Fruit fly (Drosophila melanogaster) whole organism, embryonic: ENCODE results near the gene Pop5.
A peak's percentile ranks its signal among the peaks of the same experiment; 100 is the strongest.

Experiments used
- Ada2b ChIP-seq: fragments of 200-800 bp; sonication (Bioruptor generic); IDR thresholded peaks from 2 replicates; pipeline ENCODE4 v1.3.6; 2022; ENCODE audit warnings: missing biosample characterization, missing genetic modification characterization
- CG10366 ChIP-seq: fragments of 200-800 bp; sonication (Bioruptor generic); IDR thresholded peaks from 2 replicates; pipeline ENCODE4 v1.3.6; 2022; ENCODE audit warnings: missing biosample characterization, missing genetic modification characterization
- CG10431 ChIP-seq: fragments of 200-800 bp; sonication (Bioruptor generic); optimal IDR thresholded peaks from 3 replicates; lab custom pipeline; 2018; ENCODE audit warnings: missing biosample characterization, mild to moderate bottlenecking, missing genetic modification characterization
- CG13296 ChIP-seq: fragments of 200-800 bp; sonication (Bioruptor generic); optimal IDR thresholded peaks from 3 replicates; lab custom pipeline; 2018; ENCODE audit warnings: missing biosample characterization, mild to moderate bottlenecking, missing genetic modification characterization
- CG14860 ChIP-seq: fragments of 200-800 bp; sonication (Bioruptor generic); IDR thresholded peaks from 3 replicates; pipeline ENCODE4 v1.3.6; 2022; ENCODE audit warnings: missing biosample characterization, missing genetic modification characterization; ENCODE audit not compliant: partially characterized antibody
- CG1832 ChIP-seq: fragments of 200-800 bp; sonication (Bioruptor generic); optimal IDR thresholded peaks from 2 replicates; lab custom pipeline; 2017; ENCODE audit warnings: missing biosample characterization, mild to moderate bottlenecking, missing genetic modification characterization, inconsistent platforms
- CG18476 ChIP-seq: fragments of 200-800 bp; sonication (Bioruptor generic); optimal IDR thresholded peaks from 2 replicates; lab custom pipeline; 2016; ENCODE audit warnings: missing biosample characterization, mild to moderate bottlenecking, missing genetic modification characterization
- CG2116 ChIP-seq: fragments of 200-800 bp; sonication (Bioruptor generic); optimal IDR thresholded peaks from 3 replicates; lab custom pipeline; 2018; ENCODE audit warnings: missing biosample characterization, mild to moderate bottlenecking, missing genetic modification characterization
- CG2678 ChIP-seq: fragments of 200-800 bp; sonication (Bioruptor generic); optimal IDR thresholded peaks from 3 replicates; lab custom pipeline; 2019; ENCODE audit warnings: missing biosample characterization, mild to moderate bottlenecking, missing genetic modification characterization, moderate library complexity
- CG3065 ChIP-seq: fragments of 200-800 bp; sonication (Bioruptor generic); optimal IDR thresholded peaks from 2 replicates; lab custom pipeline; 2016; ENCODE audit warnings: missing biosample characterization, missing genetic modification characterization
- CG31224 ChIP-seq: fragments of 200-800 bp; sonication (Bioruptor generic); IDR thresholded peaks from 2 replicates; pipeline ENCODE4 v1.3.6; 2022; ENCODE audit warnings: missing biosample characterization, missing genetic modification characterization
- CG32772 ChIP-seq: fragments of 200-800 bp; sonication (Bioruptor generic); IDR thresholded peaks from 2 replicates; pipeline ENCODE4 v1.3.6; 2022; ENCODE audit warnings: missing biosample characterization, missing genetic modification characterization
- CG4730 ChIP-seq: fragments of 200-800 bp; sonication (Bioruptor generic); IDR thresholded peaks from 2 replicates; pipeline ENCODE4 v1.3.6; 2022; ENCODE audit warnings: missing biosample characterization, missing genetic modification characterization
- CG5953 ChIP-seq: fragments of 200-800 bp; sonication (Bioruptor generic); IDR thresholded peaks from 2 replicates; pipeline ENCODE4 v1.3.6; 2022; ENCODE audit warnings: missing biosample characterization, missing genetic modification characterization
- CG6254 ChIP-seq: fragments of 200-800 bp; sonication (Bioruptor generic); optimal IDR thresholded peaks from 3 replicates; lab custom pipeline; 2017; ENCODE audit warnings: mild to moderate bottlenecking, missing biosample characterization, missing genetic modification reagents, missing genetic modification characterization
- CG8281 ChIP-seq: fragments of 200-800 bp; sonication (Bioruptor generic); optimal IDR thresholded peaks from 2 replicates; lab custom pipeline; 2018; ENCODE audit warnings: missing biosample characterization, mild to moderate bottlenecking, missing genetic modification characterization, moderate library complexity
- CG8765 ChIP-seq: fragments of 200-800 bp; sonication (Bioruptor generic); IDR thresholded peaks from 2 replicates; pipeline ENCODE4 v1.3.6; 2022; ENCODE audit warnings: missing biosample characterization, missing genetic modification characterization
- CrebB ChIP-seq: fragments of 200-800 bp; sonication (Bioruptor generic); optimal IDR thresholded peaks from 3 replicates; lab custom pipeline; 2018; ENCODE audit warnings: missing biosample characterization, mild to moderate bottlenecking, missing genetic modification characterization
- Deaf1 ChIP-seq: fragments of 200-800 bp; optimal IDR thresholded peaks from 3 replicates; lab custom pipeline; 2019; ENCODE audit warnings: missing biosample characterization, mild to moderate bottlenecking, missing genetic modification characterization, moderate library complexity
- Doc3 ChIP-seq: fragments of 200-800 bp; sonication (Bioruptor generic); IDR thresholded peaks from 3 replicates; pipeline ENCODE4 v1.3.6; 2022; ENCODE audit warnings: missing biosample characterization, missing genetic modification characterization; ENCODE audit not compliant: partially characterized antibody
- Gsc ChIP-seq: fragments of 200-800 bp; sonication (Bioruptor generic); IDR thresholded peaks from 2 replicates; pipeline ENCODE4 v1.3.6; 2022; ENCODE audit warnings: missing biosample characterization, missing genetic modification characterization
- HHEX ChIP-seq: fragments of 200-800 bp; sonication (Bioruptor generic); optimal IDR thresholded peaks from 3 replicates; lab custom pipeline; 2017; ENCODE audit warnings: missing biosample characterization, mild to moderate bottlenecking, missing genetic modification characterization, missing genetic modification reagents
- HLH54F ChIP-seq: fragments of 200-800 bp; sonication (Bioruptor generic); optimal IDR thresholded peaks from 3 replicates; lab custom pipeline; 2016; ENCODE audit warnings: missing biosample characterization, missing genetic modification characterization
- Kr ChIP-seq: fragments of 200-800 bp; sonication (Bioruptor generic); optimal IDR thresholded peaks from 2 replicates; lab custom pipeline; 2017; ENCODE audit warnings: missing biosample characterization, mild to moderate bottlenecking, missing genetic modification characterization
- Lim3 ChIP-seq: fragments of 200-800 bp; sonication (Bioruptor generic); IDR thresholded peaks from 2 replicates; pipeline ENCODE4 v1.3.6; 2022; ENCODE audit warnings: missing biosample characterization, missing genetic modification characterization
- Oaz ChIP-seq: fragments of 200-800 bp; sonication (Bioruptor generic); IDR thresholded peaks from 2 replicates; pipeline ENCODE4 v1.3.6; 2022; ENCODE audit warnings: missing biosample characterization, missing genetic modification characterization
- Pdp1 ChIP-seq, 2 experiments: fragments of 200-800 bp; sonication (Bioruptor generic); optimal IDR thresholded peaks; 3 replicates each; lab custom pipeline; 2016; ENCODE audit warnings: missing biosample characterization in 2 of 2, missing genetic modification characterization in 2 of 2, mild to moderate bottlenecking in 1 of 2, moderate library complexity in 1 of 2
- Sry-δ ChIP-seq: fragments of 200-800 bp; sonication (Bioruptor generic); optimal IDR thresholded peaks from 2 replicates; lab custom pipeline; 2016; ENCODE audit warnings: missing biosample characterization, missing genetic modification characterization
- ab ChIP-seq: fragments of 200-800 bp; sonication (Bioruptor generic); optimal IDR thresholded peaks from 2 replicates; lab custom pipeline; 2016; ENCODE audit warnings: missing biosample characterization, missing genetic modification characterization
- ap ChIP-seq: fragments of 200-800 bp; sonication (Bioruptor generic); IDR thresholded peaks from 2 replicates; pipeline ENCODE4 v1.3.6; 2022; ENCODE audit warnings: missing biosample characterization, missing genetic modification characterization
- ara ChIP-seq: fragments of 200-800 bp; sonication (Bioruptor generic); IDR thresholded peaks from 2 replicates; pipeline ENCODE4 v1.3.6; 2022; ENCODE audit warnings: missing biosample characterization, missing genetic modification characterization
- crc ChIP-seq: fragments of 200-800 bp; sonication (Bioruptor generic); optimal IDR thresholded peaks from 2 replicates; lab custom pipeline; 2016; ENCODE audit warnings: missing biosample characterization, missing genetic modification characterization
- da ChIP-seq: fragments of 200-800 bp; sonication (Bioruptor generic); optimal IDR thresholded peaks from 2 replicates; lab custom pipeline; 2016; ENCODE audit warnings: missing biosample characterization, missing genetic modification characterization
- dpn ChIP-seq, 2 experiments: fragments of 200-800 bp; sonication (Bioruptor generic); optimal IDR thresholded peaks; 3 replicates each; lab custom pipeline; 2016; ENCODE audit warnings: missing biosample characterization in 2 of 2, missing genetic modification characterization in 2 of 2
- grn ChIP-seq: fragments of 200-800 bp; sonication (Bioruptor generic); optimal IDR thresholded peaks from 3 replicates; lab custom pipeline; 2017; ENCODE audit warnings: missing biosample characterization, missing genetic modification characterization
- kay ChIP-seq: fragments of 200-800 bp; sonication (Bioruptor generic); optimal IDR thresholded peaks from 2 replicates; lab custom pipeline; 2016; ENCODE audit warnings: missing biosample characterization, missing genetic modification characterization
- kni ChIP-seq: fragments of 200-800 bp; sonication (Bioruptor generic); optimal IDR thresholded peaks from 3 replicates; lab custom pipeline; 2017; ENCODE audit warnings: mild to moderate bottlenecking, missing biosample characterization, missing genetic modification reagents, missing genetic modification characterization
- lab ChIP-seq: fragments of 200-800 bp; sonication (Bioruptor generic); optimal IDR thresholded peaks from 3 replicates; lab custom pipeline; 2017; ENCODE audit warnings: missing biosample characterization, missing genetic modification characterization, mild to moderate bottlenecking, moderate library complexity, missing genetic modification reagents
- p53 ChIP-seq: fragments of 200-800 bp; sonication (Bioruptor generic); optimal IDR thresholded peaks from 2 replicates; lab custom pipeline; 2016; ENCODE audit warnings: missing biosample characterization, missing genetic modification characterization
- peb ChIP-seq: fragments of 200-800 bp; sonication (Bioruptor generic); IDR thresholded peaks from 2 replicates; pipeline ENCODE4 v1.3.6; 2022; ENCODE audit warnings: missing biosample characterization, missing genetic modification characterization
- pho ChIP-seq: fragments of 200-800 bp; sonication (Bioruptor generic); optimal IDR thresholded peaks from 2 replicates; lab custom pipeline; 2016; ENCODE audit warnings: missing biosample characterization, missing genetic modification characterization
- pros ChIP-seq: fragments of 200-800 bp; sonication (Bioruptor generic); optimal IDR thresholded peaks from 3 replicates; lab custom pipeline; 2019; ENCODE audit warnings: missing biosample characterization, mild to moderate bottlenecking, missing genetic modification characterization, moderate library complexity
- ranshi ChIP-seq: fragments of 200-800 bp; sonication (Bioruptor generic); IDR thresholded peaks from 2 replicates; pipeline ENCODE4 v1.3.6; 2022; ENCODE audit warnings: missing biosample characterization, missing genetic modification characterization
- sd ChIP-seq: fragments of 200-800 bp; sonication (Bioruptor generic); optimal IDR thresholded peaks from 3 replicates; lab custom pipeline; 2018; ENCODE audit warnings: missing biosample characterization, mild to moderate bottlenecking, missing genetic modification characterization, moderate library complexity
- so ChIP-seq: fragments of 200-800 bp; sonication (Bioruptor generic); IDR thresholded peaks from 3 replicates; pipeline ENCODE4 v1.3.6; 2022; ENCODE audit warnings: missing biosample characterization, missing genetic modification characterization
- tgo ChIP-seq: fragments of 200-800 bp; sonication (Bioruptor generic); IDR thresholded peaks from 3 replicates; pipeline ENCODE4 v1.3.6; 2022; ENCODE audit warnings: missing biosample characterization, missing genetic modification characterization
- ttk ChIP-seq: fragments of 200-800 bp; sonication (Bioruptor generic); IDR thresholded peaks from 2 replicates; pipeline ENCODE4 v2.1.2; 2022; ENCODE audit warnings: missing biosample characterization, missing genetic modification characterization
- tup ChIP-seq: fragments of 200-800 bp; sonication (Bioruptor generic); optimal IDR thresholded peaks from 2 replicates; lab custom pipeline; 2016; ENCODE audit warnings: missing biosample characterization, mild to moderate bottlenecking, missing genetic modification characterization, moderate library complexity
- z ChIP-seq: fragments of 200-800 bp; sonication (Bioruptor generic); IDR thresholded peaks from 3 replicates; pipeline ENCODE4 v1.3.6; 2022; ENCODE audit warnings: missing biosample characterization, missing genetic modification characterization
- zfh1 ChIP-seq: fragments of 200-800 bp; sonication (Bioruptor generic); IDR thresholded peaks from 3 replicates; pipeline ENCODE4 v1.3.6; 2022; ENCODE audit warnings: missing biosample characterization, missing genetic modification characterization

The Pop5 gene

DNA sequence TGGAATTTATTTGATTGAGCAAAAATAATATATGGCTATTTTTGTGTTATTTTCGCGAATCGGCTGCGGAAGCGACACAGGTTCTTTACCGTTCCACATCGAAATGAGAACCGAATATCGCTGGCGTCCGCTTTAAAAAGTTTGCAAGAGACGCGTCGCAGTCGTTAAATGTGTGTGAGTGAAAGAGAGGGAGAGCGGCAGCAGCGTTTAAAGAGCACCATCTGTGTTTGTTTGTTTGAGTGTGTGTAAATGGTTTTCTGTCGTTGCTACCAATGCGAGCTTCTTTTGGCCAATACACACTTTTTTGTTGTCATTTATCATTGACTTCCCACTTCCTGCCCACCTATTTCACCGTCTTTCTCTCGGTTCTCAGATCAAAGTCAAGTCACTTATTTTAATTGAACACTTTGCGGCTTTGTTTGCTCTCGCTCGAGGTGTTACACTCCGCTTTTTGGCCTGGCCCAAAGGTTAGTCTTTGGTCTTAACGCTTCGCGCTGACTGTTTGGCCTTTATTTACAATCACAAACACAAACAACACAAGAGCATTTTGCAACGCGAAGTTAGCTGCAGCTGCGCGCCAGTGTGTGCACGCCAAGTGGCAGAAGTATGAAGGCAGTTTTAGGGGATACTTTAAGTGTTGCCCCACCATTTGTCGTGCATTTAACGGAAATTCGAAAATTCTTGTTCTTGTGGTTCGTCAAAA is 32.7 kb downstream of the Pop5 start, which contains the start of gene CG3764 (continued):
- no peak for TF ChIP-seq CG4730
- TF ChIP-seq CG13296: peak; percentile 89
- no peak for TF ChIP-seq CG14860
- TF ChIP-seq Oaz: 0 out of 2 replicates have a peak, but pooled peaks have one; percentile 37
- peak; percentile 91 for TF ChIP-seq lab (GFP tag; lab: Kevin White, UChicago)
- TF ChIP-seq CrebB (tag; lab: Kevin White, UChicago): peak; percentile 88
- no peak for TF ChIP-seq kay (GFP tag; lab: Kevin White, UChicago)
- peak; percentile 67 for TF ChIP-seq grn (GFP tag; lab: Kevin White, UChicago)
- peak; percentile 77 for TF ChIP-seq p53 (GFP tag; lab: Kevin White, UChicago)
- no peak for TF ChIP-seq peb (GFP tag; lab: Robert Waterston, UW)
- TF ChIP-seq HLH54F (GFP tag; lab: Kevin White, UChicago): peak; percentile 44
- no peak for TF ChIP-seq CG1832
- no peak for TF ChIP-seq CG10366 (GFP tag; lab: Robert Waterston, UW)
- peak; percentile 92 for TF ChIP-seq HHEX (GFP tag; lab: Kevin White, UChicago)
- TF ChIP-seq CG31224 (GFP tag; lab: Robert Waterston, UW): peak; percentile 29; the same call in 1 of the 2 replicates
- TF ChIP-seq tgo: peak; percentile 54
- no peak for TF ChIP-seq CG32772 (GFP tag; lab: Robert Waterston, UW)
- TF ChIP-seq dpn (GFP tag; optimal IDR thresholded peaks at IDR 0.05; lab: Kevin White, UChicago): peak; percentile 60 to 77
- peak; percentile 55 for TF ChIP-seq Deaf1 (tag; lab: Kevin White, UChicago)
- peak; percentile 73 for TF ChIP-seq ara
- peak; percentile 62 for TF ChIP-seq ttk
- TF ChIP-seq CG8281 (tag; lab: Kevin White, UChicago): peak; percentile 60
- TF ChIP-seq Pdp1 (GFP tag; optimal IDR thresholded peaks at IDR 0.05; lab: Kevin White, UChicago): peak; percentile 61 to 74
- TF ChIP-seq CG5953 (GFP tag; lab: Robert Waterston, UW): peak; percentile 39; the same call in 1 of the 2 replicates
- peak; percentile 66 for TF ChIP-seq zfh1 (GFP tag; lab: Robert Waterston, UW)
- TF ChIP-seq z (GFP tag; lab: Robert Waterston, UW): peak; percentile 45; the same call in 1 of the 3 replicates
- peak; percentile 79 for TF ChIP-seq CG2678
- TF ChIP-seq CG10431 (GFP tag; lab: Kevin White, UChicago): peak; percentile 86
- TF ChIP-seq ranshi (GFP tag; lab: Robert Waterston, UW): peak; percentile 44; the same call in 1 of the 2 replicates
- TF ChIP-seq Gsc (GFP tag; lab: Robert Waterston, UW): no peak
- TF ChIP-seq Lim3 (GFP tag; lab: Robert Waterston, UW): no peak
- TF ChIP-seq CG18476: peak; percentile 37
- peak; percentile 77 for TF ChIP-seq CG2116
- peak; percentile 72 for TF ChIP-seq da
- TF ChIP-seq CG8765 (GFP tag; lab: Robert Waterston, UW): no peak
- TF ChIP-seq pros (GFP tag; lab: Kevin White, UChicago): peak; percentile 49
- TF ChIP-seq so (GFP tag; lab: Robert Waterston, UW): peak; percentile 44; the same call in 2 of the 3 replicates
- TF ChIP-seq sd (tag; lab: Kevin White, UChicago): peak; percentile 52
- TF ChIP-seq CG3065: peak; percentile 38
- TF ChIP-seq kni (GFP tag; lab: Kevin White, UChicago): peak; percentile 96
- no peak for TF ChIP-seq ab
- peak; percentile 64 for TF ChIP-seq Sry-δ (GFP tag; lab: Kevin White, UChicago)
- peak; percentile 77 for TF ChIP-seq CG6254 (GFP tag; lab: Kevin White, UChicago)
- TF ChIP-seq tup: peak; percentile 33
- TF ChIP-seq pho: peak; percentile 64
- peak; percentile 36 for TF ChIP-seq Kr
- peak; percentile 34 for TF ChIP-seq crc (GFP tag; lab: Kevin White, UChicago)
- TF ChIP-seq Ada2b (GFP tag; lab: Robert Waterston, UW): peak; percentile 37; the same call in 1 of the 2 replicates
- TF ChIP-seq ap (GFP tag; lab: Robert Waterston, UW): no peak
- no peak for TF ChIP-seq Doc3 (GFP tag; lab: Robert Waterston, UW)
